Worm (Caenorhabditis elegans): ENCODE data around the gene alh-4.

DNA sequence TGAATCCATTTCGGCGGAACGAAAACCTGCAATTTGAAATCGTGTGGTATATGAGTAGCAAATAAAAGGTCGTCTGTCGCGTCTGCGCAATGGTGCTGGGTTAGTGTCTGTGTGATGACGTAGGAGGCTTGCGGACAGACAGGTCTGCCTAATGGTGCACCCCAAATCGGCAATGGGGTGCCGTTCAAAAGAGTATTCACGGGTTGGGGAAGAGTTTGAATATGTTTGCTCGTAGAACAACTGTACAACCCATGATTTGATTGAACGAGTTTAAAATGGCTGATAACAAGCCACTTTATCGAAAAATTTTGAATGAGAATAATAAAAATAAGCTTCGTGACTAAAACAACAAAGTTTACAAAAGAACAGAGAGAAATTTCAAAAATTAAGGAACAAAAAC, 3.8 kb downstream of the alh-4 start, which contains the start of gene T05H4.11:
- TF ChIP-seq ama-1 (optimal IDR thresholded peaks at IDR 0.05): peak; percentile 13
- no peak for TF ChIP-seq ama-1 (GFP tag; optimal IDR thresholded peaks at IDR 0.05)
- no peak for TF ChIP-seq lin-26 (GFP tag; IDR thresholded peaks at IDR 0.05)
- 0 out of 2 replicates have a peak, but pooled peaks have one; percentile 34 for TF ChIP-seq lag-1 (GFP tag; IDR thresholded peaks at IDR 0.05)
- peak; percentile 31; the same call in 1 of the 2 replicates for TF ChIP-seq dox-1 (GFP tag; IDR thresholded peaks at IDR 0.05)
- TF ChIP-seq hlh-26 (GFP tag; conservative IDR thresholded peaks at IDR 0.05): no peak
- no peak for TF ChIP-seq lin-40 (tag; optimal IDR thresholded peaks at IDR 0.05)

All from whole organism, young adult.